Worm (Caenorhabditis elegans): Measurements from ENCODE around the gene Y94H6A.2.

Gene Y94H6A.2

ce11 chrIV:2753541-2753940 lies 23.4 kb downstream of the Y94H6A.2 start:
- no peak for TF ChIP-seq nhr-237 (tag; optimal IDR thresholded peaks at IDR 0.05)
- no peak for TF ChIP-seq unc-39 (tag; optimal IDR thresholded peaks at IDR 0.05)
- no peak for TF ChIP-seq nhr-28 (tag; optimal IDR thresholded peaks at IDR 0.05)
- no peak for TF ChIP-seq mls-2 (tag; optimal IDR thresholded peaks at IDR 0.05)
- TF ChIP-seq tbx-8 (GFP tag; optimal IDR thresholded peaks at IDR 0.05) = no peak
- no peak for TF ChIP-seq ceh-39 (tag; optimal IDR thresholded peaks at IDR 0.05)
- TF ChIP-seq elt-1 (tag; optimal IDR thresholded peaks at IDR 0.05; ENCODE audit: borderline replicate concordance, insufficient read depth) = no peak
- TF ChIP-seq nhr-76 (tag; optimal IDR thresholded peaks at IDR 0.05) = no peak
- no peak for TF ChIP-seq ceh-83 (GFP tag; optimal IDR thresholded peaks at IDR 0.05)
- TF ChIP-seq bed-3 (GFP tag; optimal IDR thresholded peaks at IDR 0.05) = no peak
- no peak for TF ChIP-seq M03D4.4 (tag; optimal IDR thresholded peaks at IDR 0.05)
- TF ChIP-seq mab-5 (tag; optimal IDR thresholded peaks at IDR 0.05) = no peak
- TF ChIP-seq ceh-43 (GFP tag; optimal IDR thresholded peaks at IDR 0.05) = no peak
- no peak for TF ChIP-seq lin-32 (GFP tag; optimal IDR thresholded peaks at IDR 0.05)
- no peak for TF ChIP-seq zip-8 (tag; optimal IDR thresholded peaks at IDR 0.05)

- TF ChIP-seq lin-32 (GFP tag; optimal IDR thresholded peaks at IDR 0.05) = no peak
These were observed 28.0 kb downstream of the Y94H6A.2 start for ce11 chrIV:2758079-2758478.

ce11 chrIV:2759163-2759562 lies 29.1 kb downstream of the Y94H6A.2 start, which contains the start of gene Y54G2A.38:
Gene Y54G2A.38 (plus strand): TSS chrIV:2759463.
- TF ChIP-seq lin-32 (GFP tag; optimal IDR thresholded peaks at IDR 0.05) (no peak), unc-62 (GFP tag; optimal IDR thresholded peaks at IDR 0.05) (no peak), mls-2 (tag; optimal IDR thresholded peaks at IDR 0.05) (no peak), flh-1 (GFP tag; optimal IDR thresholded peaks at IDR 0.05) (no peak), ceh-83 (GFP tag; optimal IDR thresholded peaks at IDR 0.05) (no peak), ztf-11 (tag; optimal IDR thresholded peaks at IDR 0.05) (no peak), sptf-1 (tag; optimal IDR thresholded peaks at IDR 0.05) (no peak), nhr-2 (tag; optimal IDR thresholded peaks at IDR 0.05) (no peak), lsy-2 (tag; optimal IDR thresholded peaks at IDR 0.05) (no peak), tbx-8 (GFP tag; optimal IDR thresholded peaks at IDR 0.05) (no peak), ceh-43 (GFP tag; optimal IDR thresholded peaks at IDR 0.05) (no peak), lin-13 (tag; optimal IDR thresholded peaks at IDR 0.05) (no peak), ham-2 (GFP tag; optimal IDR thresholded peaks at IDR 0.05) (no peak), bed-3 (GFP tag; optimal IDR thresholded peaks at IDR 0.05) (no peak), elt-3 (tag; optimal IDR thresholded peaks at IDR 0.05) (no peak), unc-120 (tag; optimal IDR thresholded peaks at IDR 0.05; ENCODE audit: poor library complexity, severe bottlenecking) (no peak)

ce11 chrIV:2761477-2761876 lies 31.4 kb downstream of the Y94H6A.2 start:
- TF ChIP-seq nhr-76 (tag; optimal IDR thresholded peaks at IDR 0.05) (no peak), unc-39 (tag; optimal IDR thresholded peaks at IDR 0.05) (no peak), snpc-4 (tag; optimal IDR thresholded peaks at IDR 0.05) (no peak), pha-4 (tag; optimal IDR thresholded peaks at IDR 0.05) (no peak), blmp-1 (tag; optimal IDR thresholded peaks at IDR 0.05) (no peak), nhr-28 (tag; optimal IDR thresholded peaks at IDR 0.05) (no peak), hlh-1 (tag; optimal IDR thresholded peaks at IDR 0.05) (no peak), ceh-39 (tag; optimal IDR thresholded peaks at IDR 0.05) (no peak), lin-13 (tag; optimal IDR thresholded peaks at IDR 0.05) (no peak), lin-32 (GFP tag; optimal IDR thresholded peaks at IDR 0.05) (no peak), elt-1 (tag; optimal IDR thresholded peaks at IDR 0.05; ENCODE audit: borderline replicate concordance, insufficient read depth) (no peak), unc-62 (GFP tag; optimal IDR thresholded peaks at IDR 0.05) (no peak), mls-2 (tag; optimal IDR thresholded peaks at IDR 0.05) (no peak), nhr-237 (tag; optimal IDR thresholded peaks at IDR 0.05) (no peak), ceh-43 (GFP tag; optimal IDR thresholded peaks at IDR 0.05) (no peak), sptf-1 (tag; optimal IDR thresholded peaks at IDR 0.05) (no peak)

ce11 chrIV:2762380-2762779 lies 32.3 kb downstream of the Y94H6A.2 start, which contains the start of gene Y54G2A.77:
Gene Y54G2A.77 (plus strand): TSS chrIV:2762680.
- TF ChIP-seq mep-1 (tag; optimal IDR thresholded peaks at IDR 0.05) (no peak), mab-5 (tag; optimal IDR thresholded peaks at IDR 0.05) (no peak), lin-32 (GFP tag; optimal IDR thresholded peaks at IDR 0.05) (no peak), sptf-1 (tag; optimal IDR thresholded peaks at IDR 0.05) (no peak), elt-1 (tag; optimal IDR thresholded peaks at IDR 0.05; ENCODE audit: borderline replicate concordance, insufficient read depth) (no peak), ham-2 (GFP tag; optimal IDR thresholded peaks at IDR 0.05) (no peak), lin-13 (tag; optimal IDR thresholded peaks at IDR 0.05) (no peak), nhr-2 (tag; optimal IDR thresholded peaks at IDR 0.05) (no peak), ces-1 (GFP tag; optimal IDR thresholded peaks at IDR 0.05) (no peak)
